Fruit fly (Drosophila melanogaster) whole organism, embryonic: Measurements from ENCODE around the gene Tailor.
A peak's percentile ranks its signal among the peaks of the same experiment; 100 is the strongest.

ENCODE experiments used
- Atf6 ChIP-seq: fragments of 200-800 bp; sonication (Bioruptor generic); IDR thresholded peaks from 2 replicates; pipeline ENCODE4 v1.3.6; 2022; ENCODE audit warnings: missing biosample characterization, missing genetic modification characterization
- Blimp-1 ChIP-seq: fragments of 200-800 bp; sonication (Bioruptor generic); optimal IDR thresholded peaks from 3 replicates; lab custom pipeline; 2018; ENCODE audit warnings: missing biosample characterization, missing genetic modification characterization, mild to moderate bottlenecking, moderate library complexity, missing genetic modification reagents
- BtbVII ChIP-seq: fragments of 200-800 bp; sonication (Bioruptor generic); optimal IDR thresholded peaks from 3 replicates; lab custom pipeline; 2017; ENCODE audit warnings: missing biosample characterization, mild to moderate bottlenecking, missing genetic modification characterization
- CG11695 ChIP-seq: fragments of 200-800 bp; sonication (Bioruptor generic); IDR thresholded peaks from 3 replicates; pipeline ENCODE4 v1.3.6; 2022; ENCODE audit warnings: missing biosample characterization, missing genetic modification characterization
- CG12769 ChIP-seq: fragments of 200-800 bp; sonication (Bioruptor generic); optimal IDR thresholded peaks from 2 replicates; lab custom pipeline; 2019; ENCODE audit warnings: missing biosample characterization, mild to moderate bottlenecking, missing genetic modification characterization, moderate library complexity
- CG13424 ChIP-seq: fragments of 200-800 bp; sonication (Bioruptor generic); optimal IDR thresholded peaks from 2 replicates; lab custom pipeline; 2019; ENCODE audit warnings: missing biosample characterization, mild to moderate bottlenecking, missing genetic modification characterization, moderate library complexity
- CG15073 ChIP-seq: fragments of 200-800 bp; sonication (Bioruptor generic); optimal IDR thresholded peaks from 2 replicates; lab custom pipeline; 2016; ENCODE audit warnings: missing biosample characterization, missing genetic modification characterization
- CG15696 ChIP-seq: fragments of 200-800 bp; sonication (Bioruptor generic); optimal IDR thresholded peaks from 2 replicates; lab custom pipeline; 2019; ENCODE audit warnings: missing biosample characterization, mild to moderate bottlenecking, missing genetic modification characterization, moderate library complexity
- CG16863 ChIP-seq: fragments of 200-800 bp; sonication (Bioruptor generic); optimal IDR thresholded peaks from 3 replicates; lab custom pipeline; 2016; ENCODE audit warnings: missing biosample characterization, missing genetic modification characterization
- CG17568 ChIP-seq: fragments of 200-800 bp; sonication (Bioruptor generic); optimal IDR thresholded peaks from 2 replicates; lab custom pipeline; 2018; ENCODE audit warnings: missing biosample characterization, mild to moderate bottlenecking, missing genetic modification characterization, moderate library complexity
- CG2116 ChIP-seq: fragments of 200-800 bp; sonication (Bioruptor generic); optimal IDR thresholded peaks from 3 replicates; lab custom pipeline; 2018; ENCODE audit warnings: missing biosample characterization, mild to moderate bottlenecking, missing genetic modification characterization
- CG2875 ChIP-seq: fragments of 200-800 bp; sonication (Bioruptor generic); optimal IDR thresholded peaks from 2 replicates; lab custom pipeline; 2017; ENCODE audit warnings: missing biosample characterization, mild to moderate bottlenecking, missing genetic modification characterization, missing genetic modification reagents
- CG32532 ChIP-seq: fragments of 200-800 bp; sonication (Bioruptor generic); IDR thresholded peaks from 2 replicates; pipeline ENCODE4 v1.3.6; 2022; ENCODE audit warnings: missing biosample characterization, missing genetic modification characterization
- CG6765 ChIP-seq: fragments of 200-800 bp; sonication (Bioruptor generic); optimal IDR thresholded peaks from 3 replicates; lab custom pipeline; 2017; ENCODE audit warnings: missing biosample characterization, mild to moderate bottlenecking, missing genetic modification characterization
- CG7839 ChIP-seq: fragments of 200-800 bp; sonication (Bioruptor generic); optimal IDR thresholded peaks from 3 replicates; lab custom pipeline; 2018; ENCODE audit warnings: missing biosample characterization, mild to moderate bottlenecking, missing genetic modification characterization, moderate library complexity
- CG8281 ChIP-seq: fragments of 200-800 bp; sonication (Bioruptor generic); optimal IDR thresholded peaks from 2 replicates; lab custom pipeline; 2018; ENCODE audit warnings: missing biosample characterization, mild to moderate bottlenecking, missing genetic modification characterization, moderate library complexity
- CG9817 ChIP-seq: fragments of 200-800 bp; sonication (Bioruptor generic); optimal IDR thresholded peaks from 2 replicates; lab custom pipeline; 2018; ENCODE audit warnings: missing biosample characterization, mild to moderate bottlenecking, missing genetic modification characterization, moderate library complexity
- Fer3 ChIP-seq: fragments of 200-800 bp; sonication (Bioruptor generic); optimal IDR thresholded peaks from 2 replicates; lab custom pipeline; 2018; ENCODE audit warnings: missing biosample characterization, mild to moderate bottlenecking, missing genetic modification characterization, moderate library complexity
- Gug ChIP-seq: fragments of 200-800 bp; sonication (Bioruptor generic); IDR thresholded peaks from 4 replicates; pipeline ENCODE4 v1.3.6; 2022; ENCODE audit warnings: missing biosample characterization, missing genetic modification characterization
- HLH3B ChIP-seq: fragments of 200-800 bp; sonication (Bioruptor generic); IDR thresholded peaks from 2 replicates; pipeline ENCODE4 v1.3.6; 2022; ENCODE audit warnings: missing biosample characterization, missing genetic modification characterization
- Hr78 ChIP-seq, 2 experiments: fragments of 200-800 bp in 1 of 2; fragments of >200 bp in 1 of 2; sonication (Bioruptor generic) in 1 of 2; optimal IDR thresholded peaks; 2 replicates each; lab custom pipeline; 2017 to 2019; ENCODE audit warnings: missing biosample characterization in 2 of 2, missing genetic modification characterization in 2 of 2, mild to moderate bottlenecking in 1 of 2, moderate library complexity in 1 of 2
- MESR4 ChIP-seq: fragments of 200-800 bp; sonication (Bioruptor generic); optimal IDR thresholded peaks from 2 replicates; lab custom pipeline; 2018; ENCODE audit warnings: missing biosample characterization, mild to moderate bottlenecking, missing genetic modification characterization, moderate library complexity
- Optix ChIP-seq: fragments of 200-800 bp; sonication (Bioruptor generic); IDR thresholded peaks from 3 replicates; pipeline ENCODE4 v1.3.6; 2022; ENCODE audit warnings: missing biosample characterization, missing genetic modification characterization
- Side ChIP-seq: fragments of 200-800 bp; sonication (Bioruptor generic); optimal IDR thresholded peaks from 2 replicates; lab custom pipeline; 2016; ENCODE audit warnings: missing biosample characterization, missing genetic modification characterization
- bbx ChIP-seq: fragments of 200-800 bp; sonication (Bioruptor generic); IDR thresholded peaks from 2 replicates; pipeline ENCODE4 v1.3.6; 2022; ENCODE audit warnings: missing biosample characterization, missing genetic modification characterization; ENCODE audit not compliant: partially characterized antibody
- bigmax ChIP-seq: fragments of 200-800 bp; sonication (Bioruptor generic); optimal IDR thresholded peaks from 2 replicates; lab custom pipeline; 2018; ENCODE audit warnings: missing biosample characterization, mild to moderate bottlenecking, missing genetic modification characterization
- br ChIP-seq: fragments of >200 bp; optimal IDR thresholded peaks from 2 replicates; lab custom pipeline; 2017
- chif ChIP-seq, 2 experiments: fragments of 200-800 bp; sonication (Bioruptor generic); optimal IDR thresholded peaks; 3 replicates each; lab custom pipeline; 2016; ENCODE audit warnings: missing biosample characterization in 2 of 2, missing genetic modification characterization in 2 of 2
- fd64A ChIP-seq: fragments of 200-800 bp; sonication (Bioruptor generic); optimal IDR thresholded peaks from 3 replicates; lab custom pipeline; 2018; ENCODE audit warnings: missing biosample characterization, mild to moderate bottlenecking, missing genetic modification characterization
- gsb ChIP-seq: fragments of 200-800 bp; sonication (Bioruptor generic); IDR thresholded peaks from 2 replicates; pipeline ENCODE4 v1.3.6; 2022; ENCODE audit warnings: missing biosample characterization, missing genetic modification characterization
- kah ChIP-seq: fragments of 200-800 bp; sonication (Bioruptor generic); optimal IDR thresholded peaks from 2 replicates; lab custom pipeline; 2018; ENCODE audit warnings: missing biosample characterization, mild to moderate bottlenecking, missing genetic modification characterization
- ken ChIP-seq: fragments of 200-800 bp; sonication (Bioruptor generic); IDR thresholded peaks from 3 replicates; pipeline ENCODE4 v1.3.6; 2022; ENCODE audit warnings: missing biosample characterization, missing genetic modification characterization
- kni ChIP-seq: fragments of 200-800 bp; sonication (Bioruptor generic); optimal IDR thresholded peaks from 3 replicates; lab custom pipeline; 2017; ENCODE audit warnings: mild to moderate bottlenecking, missing biosample characterization, missing genetic modification reagents, missing genetic modification characterization
- otp ChIP-seq: fragments of 200-800 bp; sonication (Bioruptor generic); IDR thresholded peaks from 3 replicates; pipeline ENCODE4, ENCODE4 v1.3.6; 2022; ENCODE audit warnings: missing biosample characterization, missing genetic modification characterization
- sc ChIP-seq, 3 experiments: fragments of >200 bp in 2 of 3; fragments of 200-800 bp in 1 of 3; sonication (Bioruptor generic) in 1 of 3; optimal IDR thresholded peaks; 2 replicates in 2 of 3; 3 replicates in 1 of 3; lab custom pipeline; 2017; ENCODE audit warnings: mild to moderate bottlenecking in 1 of 3, missing biosample characterization in 1 of 3, missing genetic modification characterization in 1 of 3, missing genetic modification reagents in 1 of 3
- sd ChIP-seq: fragments of 200-800 bp; sonication (Bioruptor generic); optimal IDR thresholded peaks from 3 replicates; lab custom pipeline; 2018; ENCODE audit warnings: missing biosample characterization, mild to moderate bottlenecking, missing genetic modification characterization, moderate library complexity
- sens ChIP-seq: fragments of 200-800 bp; sonication (Bioruptor generic); peaks from one replicate; lab custom pipeline; 2016; ENCODE audit warnings: missing biosample characterization, missing genetic modification characterization
- sim ChIP-seq: fragments of 200-800 bp; sonication (Bioruptor generic); IDR thresholded peaks from 2 replicates; pipeline ENCODE4 v1.3.6; 2022; ENCODE audit warnings: missing biosample characterization, missing genetic modification characterization

The Tailor gene

dm6 chr3R:7067092-7067491 lies 18.8 kb downstream of the Tailor start, which contains the start of the genes CG1105 and CG1965 (continued):
- TF ChIP-seq CG6765 (GFP tag; lab: Kevin White, UChicago) (peak; percentile 75), fd64A (GFP tag; lab: Kevin White, UChicago) (peak; percentile 18)

- TF ChIP-seq CG15073 (GFP tag; lab: Kevin White, UChicago) = no peak
- TF ChIP-seq CG11695 (GFP tag; lab: Robert Waterston, UW) = no peak
- peak in 1 of 2 experiments; percentile 72 for TF ChIP-seq Hr78 (GFP tag; optimal IDR thresholded peaks at IDR 0.05; lab: Kevin White, UChicago)
- TF ChIP-seq Optix (GFP tag; lab: Robert Waterston, UW) = no peak
- TF ChIP-seq Gug (GFP tag; lab: Robert Waterston, UW) = no peak
- TF ChIP-seq CG8281 (tag; lab: Kevin White, UChicago) = peak; percentile 4
- TF ChIP-seq CG15696 (tag; lab: Kevin White, UChicago) = no peak
- 0 out of 3 replicates have a peak, but pooled peaks have one; percentile 32 for TF ChIP-seq ken (GFP tag; lab: Robert Waterston, UW)
- peak; percentile 4 for TF ChIP-seq BtbVII
- peak; percentile 35 for TF ChIP-seq CG12769 (tag; lab: Kevin White, UChicago)
- TF ChIP-seq kah (GFP tag; lab: Kevin White, UChicago) = peak; percentile 15
- TF ChIP-seq sd (tag; lab: Kevin White, UChicago) = peak; percentile 89
- TF ChIP-seq CG13424 (tag; lab: Kevin White, UChicago) = no peak
- peak; percentile 27 for TF ChIP-seq Blimp-1 (GFP tag; lab: Kevin White, UChicago)
Observed at dm6 chr3R:7066267-7066666, 19.6 kb downstream of the Tailor start.

- TF ChIP-seq kni (GFP tag; lab: Kevin White, UChicago) (no peak), CG17568 (no peak), CG32532 (no peak), CG16863 (no peak), CG2875 (GFP tag; lab: Kevin White, UChicago) (no peak)
- TF ChIP-seq, all 482 proteins: peak for 0
Observed at dm6 chr3R:7061875-7062274, 24.0 kb downstream of the Tailor start, which contains the start of gene Mst84B. Mst84B (plus strand) TSS chr3R:7062175.

- no peak for TF ChIP-seq otp (GFP tag; lab: Robert Waterston, UW)
- no peak for TF ChIP-seq HLH3B
- TF ChIP-seq bbx (GFP tag; lab: Robert Waterston, UW) = no peak
- TF ChIP-seq sim = no peak
- TF ChIP-seq MESR4 (GFP tag; lab: Kevin White, UChicago) = no peak
- no peak for TF ChIP-seq sens (GFP tag; lab: Kevin White, UChicago)
- TF ChIP-seq Fer3 (tag; lab: Kevin White, UChicago) = no peak
- TF ChIP-seq gsb (GFP tag; lab: Robert Waterston, UW) = no peak
- no peak for TF ChIP-seq Atf6 (GFP tag; lab: Robert Waterston, UW)
- no peak for TF ChIP-seq br (lab: Kevin White, UChicago)
- no peak for TF ChIP-seq CG7839 (tag; lab: Kevin White, UChicago)
- no peak for TF ChIP-seq CG9817 (tag; lab: Kevin White, UChicago)
- TF ChIP-seq Gug (GFP tag; lab: Robert Waterston, UW) = no peak
Observed at dm6 chr3R:7060467-7060866, 25.4 kb downstream of the Tailor start, which contains the start of gene djl. djl (plus strand) TSS chr3R:7060767.

dm6 chr3R:7059015-7059414 lies 26.9 kb downstream of the Tailor start, which contains the start of gene dj:
dj (plus strand) TSS chr3R:7059315.
- no peak for TF ChIP-seq Side (GFP tag; lab: Kevin White, UChicago)
- no peak for TF ChIP-seq sc (optimal IDR thresholded peaks at IDR 0.05; lab: Kevin White, UChicago)
- TF ChIP-seq sc (GFP tag; optimal IDR thresholded peaks at IDR 0.05; lab: Kevin White, UChicago) = no peak
- TF ChIP-seq bigmax (GFP tag; lab: Kevin White, UChicago) = no peak
- no peak for TF ChIP-seq CG12769 (tag; lab: Kevin White, UChicago)
- TF ChIP-seq CG2116 (GFP tag; lab: Kevin White, UChicago) = no peak
- TF ChIP-seq CG6765 (GFP tag; lab: Kevin White, UChicago) = no peak
- no peak for TF ChIP-seq CG17568
- TF ChIP-seq chif (GFP tag; optimal IDR thresholded peaks at IDR 0.05; lab: Kevin White, UChicago) = no peak
